Fruit fly (Drosophila melanogaster) whole organism, embryonic: ENCODE measurements around the gene Tcs6.
A peak's percentile ranks its signal among the peaks of the same experiment; 100 is the strongest.

ENCODE experiments used
- Bteb2 ChIP-seq: fragments of 200-800 bp; sonication (Bioruptor generic); optimal IDR thresholded peaks from 2 replicates; lab custom pipeline; 2016; ENCODE audit warnings: missing biosample characterization, missing genetic modification characterization
- CG10147 ChIP-seq: fragments of 200-800 bp; sonication (Bioruptor generic); optimal IDR thresholded peaks from 2 replicates; lab custom pipeline; 2019; ENCODE audit warnings: missing biosample characterization, mild to moderate bottlenecking, missing genetic modification characterization, moderate library complexity
- CG12236 ChIP-seq: fragments of 200-800 bp; sonication (Bioruptor generic); optimal IDR thresholded peaks from 2 replicates; lab custom pipeline; 2016; ENCODE audit warnings: missing biosample characterization, missing genetic modification characterization
- CG13123 ChIP-seq: fragments of 200-800 bp; sonication (Bioruptor generic); optimal IDR thresholded peaks from 2 replicates; lab custom pipeline; 2016; ENCODE audit warnings: missing biosample characterization, missing genetic modification characterization
- CG13894 ChIP-seq: fragments of 200-800 bp; sonication (Bioruptor generic); optimal IDR thresholded peaks from 3 replicates; lab custom pipeline; 2018; ENCODE audit warnings: missing biosample characterization, mild to moderate bottlenecking, missing genetic modification characterization, moderate library complexity
- CG14710 ChIP-seq: fragments of 200-800 bp; sonication (Bioruptor generic); optimal IDR thresholded peaks from 3 replicates; lab custom pipeline; 2019; ENCODE audit warnings: missing biosample characterization, mild to moderate bottlenecking, missing genetic modification characterization, moderate library complexity
- CG15073 ChIP-seq: fragments of 200-800 bp; sonication (Bioruptor generic); optimal IDR thresholded peaks from 2 replicates; lab custom pipeline; 2016; ENCODE audit warnings: missing biosample characterization, missing genetic modification characterization
- CG15269 ChIP-seq: fragments of 200-800 bp; sonication (Bioruptor generic); optimal IDR thresholded peaks from 2 replicates; lab custom pipeline; 2018; ENCODE audit warnings: missing biosample characterization, mild to moderate bottlenecking, missing genetic modification characterization, moderate library complexity
- CG15514 ChIP-seq: fragments of 200-800 bp; sonication (Bioruptor generic); optimal IDR thresholded peaks from 3 replicates; lab custom pipeline; 2017; ENCODE audit warnings: missing biosample characterization, missing genetic modification characterization, mild to moderate bottlenecking, moderate library complexity, missing genetic modification reagents
- CG16863 ChIP-seq: fragments of 200-800 bp; sonication (Bioruptor generic); optimal IDR thresholded peaks from 3 replicates; lab custom pipeline; 2016; ENCODE audit warnings: missing biosample characterization, missing genetic modification characterization
- CG17612 ChIP-seq: fragments of 200-800 bp; sonication (Bioruptor generic); IDR thresholded peaks from 2 replicates; pipeline ENCODE4 v1.3.6; 2022; ENCODE audit warnings: missing biosample characterization, missing genetic modification characterization
- CG17829 ChIP-seq: fragments of 200-800 bp; optimal IDR thresholded peaks from 2 replicates; lab custom pipeline; 2019; ENCODE audit warnings: missing biosample characterization, mild to moderate bottlenecking, missing genetic modification characterization, moderate library complexity
- CG18262 ChIP-seq: fragments of 200-800 bp; optimal IDR thresholded peaks from 3 replicates; lab custom pipeline; 2019; ENCODE audit warnings: missing biosample characterization, mild to moderate bottlenecking, missing genetic modification characterization, moderate library complexity
- CG3065 ChIP-seq: fragments of 200-800 bp; sonication (Bioruptor generic); optimal IDR thresholded peaks from 2 replicates; lab custom pipeline; 2016; ENCODE audit warnings: missing biosample characterization, missing genetic modification characterization
- CG34376 ChIP-seq: fragments of 200-800 bp; sonication (Bioruptor generic); optimal IDR thresholded peaks from 2 replicates; lab custom pipeline; 2018; ENCODE audit warnings: missing biosample characterization, mild to moderate bottlenecking, missing genetic modification characterization
- CG4282 ChIP-seq: fragments of 200-800 bp; sonication (Bioruptor generic); optimal IDR thresholded peaks from 2 replicates; lab custom pipeline; 2016; ENCODE audit warnings: missing biosample characterization, missing genetic modification characterization
- CG4360 ChIP-seq: fragments of 200-800 bp; sonication (Bioruptor generic); IDR thresholded peaks from 2 replicates; pipeline ENCODE4 v1.3.6; 2022; ENCODE audit warnings: missing biosample characterization, missing genetic modification characterization
- CG5180 ChIP-seq: fragments of 200-800 bp; sonication (Bioruptor generic); optimal IDR thresholded peaks from 3 replicates; lab custom pipeline; 2017; ENCODE audit warnings: missing biosample characterization, missing genetic modification characterization, mild to moderate bottlenecking, moderate library complexity, missing genetic modification reagents
- CG5953 ChIP-seq: fragments of 200-800 bp; sonication (Bioruptor generic); IDR thresholded peaks from 2 replicates; pipeline ENCODE4 v1.3.6; 2022; ENCODE audit warnings: missing biosample characterization, missing genetic modification characterization
- CG7839 ChIP-seq: fragments of 200-800 bp; sonication (Bioruptor generic); optimal IDR thresholded peaks from 3 replicates; lab custom pipeline; 2018; ENCODE audit warnings: missing biosample characterization, mild to moderate bottlenecking, missing genetic modification characterization, moderate library complexity
- CG9817 ChIP-seq: fragments of 200-800 bp; sonication (Bioruptor generic); optimal IDR thresholded peaks from 2 replicates; lab custom pipeline; 2018; ENCODE audit warnings: missing biosample characterization, mild to moderate bottlenecking, missing genetic modification characterization, moderate library complexity
- CTCF ChIP-seq: fragments of 200-800 bp; sonication (Bioruptor generic); optimal IDR thresholded peaks from 2 replicates; lab custom pipeline; 2017; ENCODE audit warnings: missing biosample characterization, mild to moderate bottlenecking, missing genetic modification characterization, moderate library complexity
- Dek ChIP-seq: fragments of 200-800 bp; sonication (Bioruptor generic); optimal IDR thresholded peaks from 3 replicates; lab custom pipeline; 2019; ENCODE audit warnings: missing biosample characterization, mild to moderate bottlenecking, missing genetic modification characterization, moderate library complexity
- Dll ChIP-seq: fragments of 200-800 bp; sonication (Bioruptor generic); IDR thresholded peaks from 4 replicates; pipeline ENCODE4 v1.3.6; 2022; ENCODE audit warnings: missing biosample characterization, missing genetic modification characterization; ENCODE audit not compliant: partially characterized antibody
- Ets97D ChIP-seq: fragments of 200-800 bp; sonication (Bioruptor generic); optimal IDR thresholded peaks from 3 replicates; lab custom pipeline; 2016; ENCODE audit warnings: missing biosample characterization, missing genetic modification characterization
- Fer3 ChIP-seq: fragments of 200-800 bp; sonication (Bioruptor generic); optimal IDR thresholded peaks from 2 replicates; lab custom pipeline; 2018; ENCODE audit warnings: missing biosample characterization, mild to moderate bottlenecking, missing genetic modification characterization, moderate library complexity
- GATAe ChIP-seq: fragments of 200-800 bp; sonication (Bioruptor generic); conservative IDR thresholded peaks from 2 replicates; pipeline ENCODE4 v1.3.6; 2022; ENCODE audit warnings: missing biosample characterization, missing genetic modification characterization
- Lhr ChIP-seq: fragments of 200-800 bp; sonication (Bioruptor generic); optimal IDR thresholded peaks from 3 replicates; lab custom pipeline; 2017; ENCODE audit warnings: mild to moderate bottlenecking, missing biosample characterization, missing genetic modification reagents, missing genetic modification characterization
- MBD-R2 ChIP-seq: fragments of 200-800 bp; sonication (Bioruptor generic); IDR thresholded peaks from 2 replicates; pipeline ENCODE4 v1.3.6; 2022; ENCODE audit warnings: missing biosample characterization, missing genetic modification characterization
- Med ChIP-seq: fragments of 200-800 bp; sonication (Bioruptor generic); peaks from one replicate; lab custom pipeline; 2016; ENCODE audit warnings: missing biosample characterization, missing genetic modification characterization, mild to moderate bottlenecking, inconsistent platforms, moderate library complexity
- Myb ChIP-seq: fragments of 200-800 bp; sonication (Bioruptor generic); optimal IDR thresholded peaks from 2 replicates; lab custom pipeline; 2016; ENCODE audit warnings: missing biosample characterization, missing genetic modification characterization
- Nf-YB ChIP-seq: fragments of 200-800 bp; sonication (Bioruptor generic); optimal IDR thresholded peaks from 3 replicates; lab custom pipeline; 2019; ENCODE audit warnings: missing biosample characterization, mild to moderate bottlenecking, missing genetic modification characterization, moderate library complexity
- Scr ChIP-seq: fragments of 200-800 bp; sonication (Bioruptor generic); IDR thresholded peaks from 2 replicates; pipeline ENCODE4 v1.3.6; 2022; ENCODE audit warnings: missing biosample characterization, missing genetic modification characterization; ENCODE audit not compliant: partially characterized antibody
- YL-1 ChIP-seq: fragments of 200-800 bp; sonication (Bioruptor generic); optimal IDR thresholded peaks from 3 replicates; lab custom pipeline; 2017; ENCODE audit warnings: missing biosample characterization, mild to moderate bottlenecking, missing genetic modification characterization
- ash1 ChIP-seq: fragments of 200-800 bp; sonication (Bioruptor generic); optimal IDR thresholded peaks from 2 replicates; lab custom pipeline; 2018; ENCODE audit warnings: missing biosample characterization, mild to moderate bottlenecking, missing genetic modification characterization
- bsh ChIP-seq, 2 experiments: fragments of 200-800 bp; sonication (Bioruptor generic); optimal IDR thresholded peaks; 2 replicates each; lab custom pipeline; 2017 to 2018; ENCODE audit warnings: mild to moderate bottlenecking in 2 of 2, missing biosample characterization in 2 of 2, missing genetic modification characterization in 2 of 2, moderate library complexity in 1 of 2
- cato ChIP-seq: fragments of 200-800 bp; sonication (Bioruptor generic); optimal IDR thresholded peaks from 2 replicates; lab custom pipeline; 2016; ENCODE audit warnings: missing biosample characterization, missing genetic modification characterization, borderline replicate concordance
- ftz-f1 ChIP-seq: fragments of 200-800 bp; sonication (Bioruptor generic); optimal IDR thresholded peaks from 2 replicates; lab custom pipeline; 2016; ENCODE audit warnings: missing biosample characterization, missing genetic modification characterization
- inv ChIP-seq: fragments of 200-800 bp; sonication (Bioruptor generic); IDR thresholded peaks from 2 replicates; pipeline ENCODE4 v1.3.6; 2022; ENCODE audit warnings: missing biosample characterization, missing genetic modification characterization; ENCODE audit not compliant: partially characterized antibody
- lbe ChIP-seq: fragments of 200-800 bp; sonication (Bioruptor generic); optimal IDR thresholded peaks from 2 replicates; lab custom pipeline; 2016; ENCODE audit warnings: missing biosample characterization, mild to moderate bottlenecking, missing genetic modification characterization
- lmd ChIP-seq: fragments of 200-800 bp; sonication (Bioruptor generic); IDR thresholded peaks from 2 replicates; pipeline ENCODE4 v1.3.6; 2022; ENCODE audit warnings: missing biosample characterization, missing genetic modification characterization
- pfk ChIP-seq: fragments of 200-800 bp; sonication (Bioruptor generic); optimal IDR thresholded peaks from 2 replicates; lab custom pipeline; 2018; ENCODE audit warnings: missing biosample characterization, mild to moderate bottlenecking, missing genetic modification characterization, moderate library complexity
- run ChIP-seq: fragments of 200-800 bp; sonication (Bioruptor generic); optimal IDR thresholded peaks from 3 replicates; lab custom pipeline; 2018; ENCODE audit warnings: missing biosample characterization, mild to moderate bottlenecking, missing genetic modification characterization
- scrt ChIP-seq: fragments of 200-800 bp; sonication (Bioruptor generic); optimal IDR thresholded peaks from 2 replicates; lab custom pipeline; 2018; ENCODE audit warnings: missing biosample characterization, mild to moderate bottlenecking, missing genetic modification characterization, moderate library complexity
- sens-2 ChIP-seq: fragments of 200-800 bp; sonication (Bioruptor generic); IDR thresholded peaks from 2 replicates; pipeline ENCODE4 v1.3.6; 2022; ENCODE audit warnings: missing biosample characterization, missing genetic modification characterization
- seq ChIP-seq: fragments of 200-800 bp; sonication (Bioruptor generic); IDR thresholded peaks from 2 replicates; pipeline ENCODE4 v1.3.6; 2022; ENCODE audit warnings: missing biosample characterization, missing genetic modification characterization
- sima ChIP-seq: fragments of 200-800 bp; sonication (Bioruptor generic); optimal IDR thresholded peaks from 2 replicates; lab custom pipeline; 2016; ENCODE audit warnings: missing biosample characterization, missing genetic modification characterization
- slp2 ChIP-seq: fragments of 200-800 bp; sonication (Bioruptor generic); optimal IDR thresholded peaks from 2 replicates; lab custom pipeline; 2016; ENCODE audit warnings: missing biosample characterization, missing genetic modification characterization
- tna ChIP-seq: fragments of 200-800 bp; sonication (Bioruptor generic); IDR thresholded peaks from 2 replicates; pipeline ENCODE4 v1.3.6; 2022; ENCODE audit warnings: missing biosample characterization, missing genetic modification characterization; ENCODE audit not compliant: partially characterized antibody
- tx ChIP-seq: fragments of 200-800 bp; sonication (Bioruptor generic); optimal IDR thresholded peaks from 2 replicates; lab custom pipeline; 2016; ENCODE audit warnings: missing biosample characterization, missing genetic modification characterization

Tcs6 gene

dm6 chr3R:26106595-26107152, 48.7 kb upstream of the Tcs6 start, which contains the start of gene Cipc (continued):
- TF ChIP-seq CG13894 (tag; lab: Kevin White, UChicago) (peak; percentile 90), CG7839 (peak; percentile 86), cato (GFP tag; lab: Kevin White, UChicago) (peak; percentile 26), tx (GFP tag; lab: Kevin White, UChicago) (no peak), slp2 (no peak), CG15514 (GFP tag; lab: Kevin White, UChicago) (peak; percentile 52), GATAe (GFP tag; lab: Robert Waterston, UW) (peak; percentile 54; the same call in 1 of the 2 replicates), inv (GFP tag; lab: Robert Waterston, UW) (no peak; the same call in 1 of the 2 replicates), CG18262 (peak; percentile 81), tna (GFP tag; lab: Robert Waterston, UW) (peak; percentile 44; the same call in 1 of the 2 replicates), sima (no peak), bsh (GFP tag; optimal IDR thresholded peaks at IDR 0.05; lab: Kevin White, UChicago) (peak in 1 of 2 experiments; percentile 58), CG17829 (tag; lab: Kevin White, UChicago) (peak; percentile 74), CG15269 (tag; lab: Kevin White, UChicago) (peak; percentile 85), ash1 (GFP tag; lab: Kevin White, UChicago) (no peak), Dll (GFP tag; lab: Robert Waterston, UW) (no peak), Bteb2 (GFP tag; lab: Kevin White, UChicago) (no peak), Fer3 (tag; lab: Kevin White, UChicago) (peak; percentile 75), Myb (GFP tag; lab: Kevin White, UChicago) (no peak), CG5953 (GFP tag; lab: Robert Waterston, UW) (peak; percentile 33; the same call in 1 of the 2 replicates), Scr (GFP tag; lab: Robert Waterston, UW) (no peak), Ets97D (GFP tag; lab: Kevin White, UChicago) (peak; percentile 20), CG15073 (GFP tag; lab: Kevin White, UChicago) (no peak), pfk (GFP tag; lab: Kevin White, UChicago) (peak; percentile 11), CTCF (GFP tag; lab: Kevin White, UChicago) (peak; percentile 34), ftz-f1 (peak; percentile 64), Med (peak; percentile 94), CG17612 (GFP tag; lab: Robert Waterston, UW) (no peak), CG4282 (GFP tag; lab: Kevin White, UChicago) (peak; percentile 7), CG3065 (GFP tag; lab: Kevin White, UChicago) (no peak), CG9817 (peak; percentile 59), CG14710 (tag; lab: Kevin White, UChicago) (peak; percentile 28), lmd (GFP tag; lab: Robert Waterston, UW) (peak; percentile 79), CG13123 (GFP tag; lab: Kevin White, UChicago) (no peak), CG34376 (peak; percentile 71), sens-2 (GFP tag; lab: Robert Waterston, UW) (no peak), CG12236 (GFP tag; lab: Kevin White, UChicago) (no peak), CG16863 (peak; percentile 7), Nf-YB (peak; percentile 70), seq (GFP tag; lab: Robert Waterston, UW) (no peak), MBD-R2 (GFP tag; lab: Robert Waterston, UW) (peak; percentile 17; the same call in 1 of the 2 replicates), CG5180 (GFP tag; lab: Kevin White, UChicago) (peak; percentile 37), Lhr (GFP tag; lab: Kevin White, UChicago) (no peak), scrt (GFP tag; lab: Kevin White, UChicago) (peak; percentile 79), lbe (GFP tag; lab: Kevin White, UChicago) (peak; percentile 63), CG4360 (GFP tag; lab: Robert Waterston, UW) (no peak), run (tag; lab: Kevin White, UChicago) (peak; percentile 52), Dek (peak; percentile 83), CG10147 (GFP tag; lab: Kevin White, UChicago) (peak; percentile 65), YL-1 (GFP tag; lab: Kevin White, UChicago) (peak; percentile 6)
